Fruit fly (Drosophila melanogaster): ENCODE measurements around the gene CG14244.

Gene CG14244

dm6 chr3R:26725833-26726232 is at the start of gene CG14244:
Gene CG14244, plus strand, starts transcription at chr3R:26726133.
- TF ChIP-seq lola (GFP tag; optimal IDR thresholded peaks at IDR 0.05) (no peak), Dif (GFP tag; optimal IDR thresholded peaks at IDR 0.05; ENCODE audit: partially characterized antibody) (no peak), CG9705 (GFP tag; optimal IDR thresholded peaks at IDR 0.05) (no peak)

DNA sequence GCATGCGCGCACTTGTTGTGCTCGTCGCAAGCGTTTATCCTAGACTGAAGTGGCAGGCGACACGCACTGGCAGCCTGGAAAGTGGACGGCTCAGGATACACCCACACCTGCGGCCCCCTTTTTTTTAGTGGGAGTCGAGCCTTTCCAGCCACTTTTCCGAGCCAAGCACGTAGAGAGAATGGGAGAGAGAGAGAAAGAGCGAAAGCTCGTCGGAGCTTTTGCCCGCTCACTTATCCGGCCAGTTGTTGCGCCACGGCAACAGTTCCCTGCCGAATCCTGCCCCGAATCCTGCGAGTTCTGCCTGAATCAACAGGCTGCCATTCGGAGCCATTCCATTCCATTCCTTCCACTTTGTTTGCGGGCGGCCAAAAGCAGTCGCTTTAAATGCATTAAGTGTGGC is 44.0 kb upstream of the CG14244 start, which contains the start of gene beat-VII:
TSS of gene beat-VII (minus strand) at position 20 of the 400 bp plus-strand sequence.
- TF ChIP-seq woc (GFP tag; optimal IDR thresholded peaks at IDR 0.05): no peak

- no peak for TF ChIP-seq sv (GFP tag; optimal IDR thresholded peaks at IDR 0.05)
- TF ChIP-seq Dfd (GFP tag; optimal IDR thresholded peaks at IDR 0.05): no peak
- TF ChIP-seq fru (GFP tag; optimal IDR thresholded peaks at IDR 0.05): no peak
- no peak for TF ChIP-seq CG32264 (GFP tag; optimal IDR thresholded peaks at IDR 0.05)
- TF ChIP-seq CG9705 (GFP tag; optimal IDR thresholded peaks at IDR 0.05): no peak
Measured at dm6 chr3R:26690197-26690596, 35.7 kb upstream of the CG14244 start.

dm6 chr3R:26693490-26693889 is 32.4 kb upstream of the CG14244 start, which contains the start of gene TwdlQ:
Gene TwdlQ, minus strand, starts transcription at chr3R:26693590.
- TF ChIP-seq Dif (GFP tag; optimal IDR thresholded peaks at IDR 0.05; ENCODE audit: partially characterized antibody) (no peak), CrebA (GFP tag; optimal IDR thresholded peaks at IDR 0.05; ENCODE audit: borderline replicate concordance) (no peak), pan (optimal IDR thresholded peaks at IDR 0.05) (no peak), Hr83 (GFP tag; optimal IDR thresholded peaks at IDR 0.05; ENCODE audit: poor library complexity, severe bottlenecking) (no peak), brk (GFP tag; optimal IDR thresholded peaks at IDR 0.05) (no peak)

DNA sequence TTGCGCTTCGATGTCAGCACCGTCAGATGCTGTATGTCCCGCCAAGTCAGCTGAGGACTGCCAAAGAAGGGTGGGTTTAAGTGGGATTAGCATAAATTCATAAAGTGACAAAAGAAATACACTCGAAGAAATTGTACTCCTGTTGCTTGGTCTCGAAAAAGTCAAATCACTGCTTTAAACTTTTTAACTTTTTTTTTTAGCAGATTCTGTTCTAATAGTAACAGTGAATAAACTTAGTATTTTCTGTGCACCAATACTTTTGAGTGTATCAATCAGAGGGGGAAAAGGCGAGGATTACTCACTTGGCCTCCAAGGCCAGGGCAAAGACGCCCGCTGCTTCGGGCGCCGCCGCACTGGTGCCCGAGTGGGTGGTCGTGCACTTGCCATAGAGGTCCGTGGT is 25.8 kb upstream of the CG14244 start:
- TF ChIP-seq dsf (GFP tag; optimal IDR thresholded peaks at IDR 0.05; ENCODE audit: borderline replicate concordance): no peak
- TF ChIP-seq sage (GFP tag; optimal IDR thresholded peaks at IDR 0.05): no peak
- no peak for TF ChIP-seq jim (GFP tag; optimal IDR thresholded peaks at IDR 0.05)
- TF ChIP-seq HLH106 (tag; optimal IDR thresholded peaks at IDR 0.05): no peak
- no peak for TF ChIP-seq Jra (GFP tag; optimal IDR thresholded peaks at IDR 0.05)
- TF ChIP-seq Abd-B (GFP tag; optimal IDR thresholded peaks at IDR 0.05): no peak
- TF ChIP-seq ey (GFP tag; optimal IDR thresholded peaks at IDR 0.05): no peak
- no peak for TF ChIP-seq Myc (optimal IDR thresholded peaks at IDR 0.05)
- no peak for TF ChIP-seq woc (GFP tag; optimal IDR thresholded peaks at IDR 0.05)
- TF ChIP-seq h (GFP tag; optimal IDR thresholded peaks at IDR 0.05): no peak
- TF ChIP-seq rgr (GFP tag; optimal IDR thresholded peaks at IDR 0.05): no peak
- TF ChIP-seq CrebA (GFP tag; optimal IDR thresholded peaks at IDR 0.05; ENCODE audit: borderline replicate concordance): no peak
- TF ChIP-seq usp (GFP tag; optimal IDR thresholded peaks at IDR 0.05): no peak
- TF ChIP-seq brk (GFP tag; optimal IDR thresholded peaks at IDR 0.05): no peak
- no peak for TF ChIP-seq Hr78 (GFP tag; optimal IDR thresholded peaks at IDR 0.05)
- no peak for TF ChIP-seq foxo (GFP tag; optimal IDR thresholded peaks at IDR 0.05)
- TF ChIP-seq CG32264 (GFP tag; optimal IDR thresholded peaks at IDR 0.05): no peak
- no peak for TF ChIP-seq sv (GFP tag; optimal IDR thresholded peaks at IDR 0.05)
- TF ChIP-seq fru (GFP tag; optimal IDR thresholded peaks at IDR 0.05): no peak
- TF ChIP-seq N (GFP tag; optimal IDR thresholded peaks at IDR 0.05): no peak

DNA sequence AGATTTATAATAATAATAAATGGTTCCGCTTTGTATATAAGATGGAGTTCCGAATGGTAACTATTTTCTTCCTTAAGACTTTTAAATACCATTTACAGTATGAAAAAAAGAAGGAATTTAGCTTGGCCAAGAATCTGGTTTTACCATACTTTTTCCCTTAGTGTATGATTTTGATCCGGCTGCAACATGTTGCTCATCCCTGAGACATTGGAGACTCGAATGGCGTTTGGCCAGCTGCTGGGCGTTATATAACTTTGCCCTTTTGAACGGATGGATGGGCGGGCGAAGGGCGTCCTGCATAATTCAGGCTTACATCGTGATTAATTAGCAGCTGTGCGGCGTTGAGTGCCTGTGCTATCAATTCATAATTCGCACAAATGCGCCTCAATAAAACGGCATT is 21.6 kb upstream of the CG14244 start:
- TF ChIP-seq sage (GFP tag; optimal IDR thresholded peaks at IDR 0.05) (no peak), Dfd (GFP tag; optimal IDR thresholded peaks at IDR 0.05) (no peak), GATAd (GFP tag; optimal IDR thresholded peaks at IDR 0.05) (no peak), Rel (GFP tag; optimal IDR thresholded peaks at IDR 0.05) (no peak), Rel (tag; optimal IDR thresholded peaks at IDR 0.05) (no peak), OdsH (GFP tag; optimal IDR thresholded peaks at IDR 0.05) (no peak), jim (GFP tag; optimal IDR thresholded peaks at IDR 0.05) (no peak), Myc (optimal IDR thresholded peaks at IDR 0.05) (no peak), Jra (GFP tag; optimal IDR thresholded peaks at IDR 0.05) (no peak), sv (GFP tag; optimal IDR thresholded peaks at IDR 0.05) (no peak), tai (GFP tag; optimal IDR thresholded peaks at IDR 0.05) (no peak)
